Worm (Caenorhabditis elegans): ENCODE measurements around the gene F10C2.3.
"Not testable (repeated sequence)": the region's sequence is repeated elsewhere in the genome, so short reads cannot be mapped to it uniquely, and the experiment has no call there.

Gene F10C2.3

DNA sequence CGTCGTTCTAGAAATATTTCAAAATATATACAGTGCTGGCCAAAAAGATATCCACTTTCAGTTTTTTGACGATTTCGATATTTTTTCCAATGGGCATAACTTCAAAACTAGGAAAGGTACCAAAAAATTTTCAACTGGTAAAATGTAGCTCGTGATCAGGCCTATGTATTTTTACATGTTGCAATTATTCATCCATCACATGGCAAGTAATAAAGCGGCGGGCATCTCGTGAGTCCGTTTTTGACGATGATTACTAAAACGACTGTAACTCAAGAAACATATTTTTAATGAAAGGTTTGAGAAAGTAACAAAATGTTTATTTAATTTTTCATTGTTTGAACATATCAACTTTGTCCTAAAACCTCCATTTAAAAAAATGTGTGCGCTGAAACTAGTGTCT lies at the start of gene F10C2.3:
Gene F10C2.3, plus strand, starts transcription at position 301 of the 400 bp plus-strand sequence.
- TF ChIP-seq unc-62 (GFP tag; optimal IDR thresholded peaks at IDR 0.05), result not testable (repeated sequence)

DNA sequence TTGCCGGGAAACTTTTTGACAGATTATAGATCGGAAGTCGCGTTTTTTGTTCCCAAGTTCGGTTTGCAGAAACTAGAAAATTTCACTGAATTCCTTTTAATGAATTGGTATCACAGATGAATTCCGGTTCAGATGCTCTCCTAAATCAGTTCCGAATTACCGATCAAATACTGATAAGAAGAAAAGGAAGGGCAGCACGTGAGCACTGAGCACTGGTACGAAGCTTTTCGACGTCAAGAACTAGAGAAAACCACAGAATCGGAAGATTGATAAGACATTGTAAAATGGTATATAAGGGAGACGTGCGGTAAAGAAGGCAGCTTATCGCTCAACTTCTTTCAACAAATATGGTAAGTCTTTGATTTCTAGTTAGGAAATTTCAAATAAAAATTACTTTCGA lies 44.9 kb upstream of the F10C2.3 start, which contains the start of gene cpr-1:
Gene cpr-1, plus strand, starts transcription at position 319 of the 400 bp plus-strand sequence.
- no peak for TF ChIP-seq unc-62 (GFP tag; optimal IDR thresholded peaks at IDR 0.05)

- no peak for TF ChIP-seq unc-62 (GFP tag; optimal IDR thresholded peaks at IDR 0.05)
Observed at ce11 chrV:11976734-11977133, 43.4 kb upstream of the F10C2.3 start.

- no peak for TF ChIP-seq unc-62 (GFP tag; optimal IDR thresholded peaks at IDR 0.05)
Observed at ce11 chrV:11978179-11978578, 41.9 kb upstream of the F10C2.3 start, which contains the start of gene mif-2. Gene mif-2, minus strand, starts transcription at chrV:11978459.

DNA sequence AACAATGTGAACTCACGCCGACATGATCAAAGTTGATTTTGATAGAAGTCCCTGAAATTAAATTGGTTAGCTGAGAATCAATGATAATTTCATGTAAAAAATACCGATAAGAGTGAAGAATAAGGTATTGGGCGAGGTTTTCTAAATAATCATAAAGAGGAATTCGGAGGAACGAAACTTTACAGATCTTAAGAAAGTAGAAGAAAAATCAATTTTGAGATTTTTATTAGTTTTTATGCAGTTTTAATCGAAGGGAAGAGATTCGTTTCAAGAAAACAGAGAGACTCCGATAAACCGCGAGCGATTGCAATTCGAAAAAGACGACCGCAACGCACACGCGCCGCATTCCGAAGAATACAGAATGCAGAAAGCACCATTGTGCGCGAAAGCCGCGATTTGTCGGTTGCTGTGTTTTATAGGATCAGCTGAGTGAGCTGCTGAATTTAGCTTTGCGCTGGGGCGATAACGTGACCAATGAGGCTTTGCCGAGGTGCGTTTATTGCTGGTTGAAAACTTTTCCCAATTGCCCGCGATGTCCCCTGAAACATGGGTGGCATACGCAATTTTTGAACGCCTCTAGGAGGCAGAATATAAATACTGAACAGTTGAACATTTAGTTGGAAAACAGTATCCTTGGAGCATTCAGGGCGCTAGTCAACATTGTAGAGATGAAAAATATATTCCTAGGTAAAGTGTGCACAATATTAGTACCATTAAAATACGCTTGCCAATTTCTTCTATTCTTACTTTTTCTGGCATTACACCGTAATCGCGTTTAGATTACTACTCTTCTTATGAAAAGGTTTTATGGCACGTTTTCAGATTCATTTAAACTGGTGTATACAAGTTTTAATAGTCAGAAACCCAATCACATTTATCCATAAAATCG lies 40.2 kb upstream of the F10C2.3 start, which contains the start of gene snr-4:
Gene snr-4, minus strand, starts transcription at position 51 of the 889 bp plus-strand sequence.
- TF ChIP-seq unc-62 (GFP tag; optimal IDR thresholded peaks at IDR 0.05), result no peak

ce11 chrV:11982309-11982708 lies 37.8 kb upstream of the F10C2.3 start, which contains the start of gene rpt-1:
Gene rpt-1, minus strand, starts transcription at chrV:11982397.
- no peak for TF ChIP-seq unc-62 (GFP tag; optimal IDR thresholded peaks at IDR 0.05)

DNA sequence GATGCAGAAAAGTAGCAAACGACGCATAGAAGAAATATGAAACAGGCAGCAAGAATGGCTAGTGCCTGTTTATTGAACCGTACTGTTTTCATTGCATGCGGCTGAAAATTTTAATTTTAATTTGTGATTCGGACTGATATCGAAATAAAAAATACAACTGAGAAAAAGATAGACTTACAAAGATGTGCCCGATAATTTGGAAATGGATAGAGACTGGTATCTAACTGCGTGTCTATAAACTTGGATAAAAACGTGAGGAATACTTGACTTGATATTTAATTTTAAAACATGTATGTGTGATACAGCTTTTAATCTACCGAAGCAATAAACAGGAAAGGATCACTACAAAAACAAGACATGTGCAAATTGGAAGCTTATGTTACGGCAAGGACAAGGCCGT lies 34.7 kb upstream of the F10C2.3 start, which contains the start of gene mans-2:
Gene mans-2, minus strand, starts transcription at position 101 of the 400 bp plus-strand sequence.
- TF ChIP-seq unc-62 (GFP tag; optimal IDR thresholded peaks at IDR 0.05), result no peak

ce11 chrV:11986078-11986869 lies 33.9 kb upstream of the F10C2.3 start:
- no peak for TF ChIP-seq unc-62 (GFP tag; optimal IDR thresholded peaks at IDR 0.05)

ce11 chrV:11989861-11990260 lies 30.3 kb upstream of the F10C2.3 start:
- TF ChIP-seq unc-62 (GFP tag; optimal IDR thresholded peaks at IDR 0.05), result no peak

- TF ChIP-seq unc-62 (GFP tag; optimal IDR thresholded peaks at IDR 0.05), result no peak
Observed at ce11 chrV:11990511-11991127, 29.5 kb upstream of the F10C2.3 start.

DNA sequence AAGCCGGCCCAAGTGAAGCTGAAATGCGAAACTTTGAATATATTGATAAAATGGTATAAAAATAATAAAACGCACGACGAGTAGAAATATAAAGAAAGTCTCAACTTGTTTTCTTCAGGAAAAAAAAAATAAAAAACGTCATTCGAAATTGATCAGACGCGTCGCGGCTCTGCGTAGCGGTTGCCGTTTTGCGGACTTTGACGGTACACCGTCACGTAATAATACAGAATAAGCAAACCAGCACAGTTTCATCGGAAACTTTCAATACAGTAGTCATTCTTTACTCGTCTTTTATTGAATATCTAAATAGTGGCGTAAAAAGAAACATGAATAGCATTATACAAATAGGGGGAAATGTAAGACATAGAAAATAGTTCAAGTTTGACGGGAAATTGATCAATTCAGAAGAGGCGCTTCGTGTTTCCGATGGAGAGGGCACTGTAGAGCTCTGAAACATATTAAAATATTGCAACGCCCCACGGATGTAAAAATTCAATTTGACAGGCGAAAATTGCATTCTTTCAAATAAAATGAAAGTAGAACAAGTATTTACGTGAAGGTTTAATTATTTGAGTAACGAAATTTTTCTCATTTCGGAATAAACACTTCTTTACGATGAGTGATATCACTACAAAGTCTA lies 26.3 kb upstream of the F10C2.3 start, which contains the start of the genes cyl-1 and C52E4.7:
Gene cyl-1, minus strand, starts transcription at position 18 of the 640 bp plus-strand sequence.
Gene C52E4.7, plus strand, starts transcription at position 590 of the 640 bp plus-strand sequence.
- no peak for TF ChIP-seq unc-62 (GFP tag; optimal IDR thresholded peaks at IDR 0.05)

- TF ChIP-seq unc-62 (GFP tag; optimal IDR thresholded peaks at IDR 0.05), result no peak
Observed at ce11 chrV:11995862-11996261, 24.3 kb upstream of the F10C2.3 start, which contains the start of gene C52E4.12. Gene C52E4.12, plus strand, starts transcription at chrV:11996162.

DNA sequence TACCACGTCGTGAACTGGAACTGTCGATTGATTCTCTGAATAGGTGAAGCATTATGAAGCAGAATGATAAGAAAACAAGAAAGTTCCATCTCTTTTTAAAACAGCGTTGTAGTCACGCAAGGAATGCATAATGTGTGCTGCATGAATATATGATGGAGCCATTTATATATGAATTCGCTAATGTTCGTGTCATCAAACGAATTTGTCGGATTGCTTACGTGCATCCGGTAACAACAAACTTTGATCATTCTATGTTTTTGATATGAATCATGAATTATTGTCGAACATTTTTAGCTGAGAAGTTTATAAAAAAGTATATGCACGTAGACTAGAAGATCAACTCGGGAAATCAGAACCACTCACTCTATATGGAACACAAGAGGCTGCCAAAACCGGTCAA lies 22.7 kb upstream of the F10C2.3 start:
- TF ChIP-seq unc-62 (GFP tag; optimal IDR thresholded peaks at IDR 0.05), result no peak

- no peak for TF ChIP-seq unc-62 (GFP tag; optimal IDR thresholded peaks at IDR 0.05)
Observed at ce11 chrV:12001747-12002456, 18.2 kb upstream of the F10C2.3 start, which contains the start of gene gcy-33. Gene gcy-33, minus strand, starts transcription at chrV:12001797.

All from whole organism, dauer.